Fruit fly (Drosophila melanogaster) whole organism, embryonic: Measurements from ENCODE around the gene Snapin.
A peak's percentile ranks its signal among the peaks of the same experiment; 100 is the strongest.

ENCODE experiments used
- Atf3 ChIP-seq: fragments of 200-800 bp; sonication (Bioruptor generic); optimal IDR thresholded peaks from 3 replicates; lab custom pipeline; 2016; ENCODE audit warnings: missing biosample characterization, missing genetic modification characterization
- B-H1 ChIP-seq: fragments of 200-800 bp; sonication (Bioruptor generic); IDR thresholded peaks from 3 replicates; pipeline ENCODE4 v1.3.6; 2022; ENCODE audit warnings: missing biosample characterization, missing genetic modification characterization
- CG10431 ChIP-seq: fragments of 200-800 bp; sonication (Bioruptor generic); optimal IDR thresholded peaks from 3 replicates; lab custom pipeline; 2018; ENCODE audit warnings: missing biosample characterization, mild to moderate bottlenecking, missing genetic modification characterization
- CG10462 ChIP-seq: fragments of 200-800 bp; sonication (Bioruptor generic); optimal IDR thresholded peaks from 2 replicates; lab custom pipeline; 2016; ENCODE audit warnings: missing biosample characterization, missing genetic modification characterization
- CG11093 ChIP-seq: fragments of 200-800 bp; sonication (Bioruptor generic); IDR thresholded peaks from 3 replicates; pipeline ENCODE4 v1.3.6; 2022; ENCODE audit warnings: missing biosample characterization, missing genetic modification characterization
- CG11247 ChIP-seq: fragments of 200-800 bp; sonication (Bioruptor generic); IDR thresholded peaks from 2 replicates; pipeline ENCODE4 v1.3.6; 2022; ENCODE audit warnings: missing biosample characterization, missing genetic modification characterization
- CG11696 ChIP-seq: fragments of 200-800 bp; sonication (Bioruptor generic); IDR thresholded peaks from 2 replicates; pipeline ENCODE4 v1.3.6; 2022; ENCODE audit warnings: missing biosample characterization, missing genetic modification characterization
- CG13287 ChIP-seq: fragments of 200-800 bp; sonication (Bioruptor generic); IDR thresholded peaks from 2 replicates; pipeline ENCODE4 v1.3.6; 2022; ENCODE audit warnings: missing biosample characterization, missing genetic modification characterization; ENCODE audit not compliant: partially characterized antibody
- CG13296 ChIP-seq: fragments of 200-800 bp; sonication (Bioruptor generic); optimal IDR thresholded peaks from 3 replicates; lab custom pipeline; 2018; ENCODE audit warnings: missing biosample characterization, mild to moderate bottlenecking, missing genetic modification characterization
- CG16779 ChIP-seq: fragments of 200-800 bp; sonication (Bioruptor generic); IDR thresholded peaks from 2 replicates; pipeline ENCODE4 v1.3.6; 2022; ENCODE audit warnings: missing biosample characterization, missing genetic modification characterization
- CG17829 ChIP-seq: fragments of 200-800 bp; optimal IDR thresholded peaks from 2 replicates; lab custom pipeline; 2019; ENCODE audit warnings: missing biosample characterization, mild to moderate bottlenecking, missing genetic modification characterization, moderate library complexity
- CG17912 ChIP-seq: fragments of 200-800 bp; sonication (Bioruptor generic); optimal IDR thresholded peaks from 2 replicates; lab custom pipeline; 2018; ENCODE audit warnings: missing biosample characterization, mild to moderate bottlenecking, missing genetic modification characterization
- CG3281 ChIP-seq: fragments of 200-800 bp; sonication (Bioruptor generic); optimal IDR thresholded peaks from 3 replicates; lab custom pipeline; 2017; ENCODE audit warnings: missing biosample characterization, mild to moderate bottlenecking, missing genetic modification characterization
- CG43689 ChIP-seq: fragments of 200-800 bp; sonication (Bioruptor generic); IDR thresholded peaks from 2 replicates; pipeline ENCODE4 v1.3.6; 2022; ENCODE audit warnings: missing biosample characterization, missing genetic modification characterization
- CG6654 ChIP-seq: fragments of 200-800 bp; sonication (Bioruptor generic); optimal IDR thresholded peaks from 2 replicates; lab custom pipeline; 2017; ENCODE audit warnings: missing biosample characterization, mild to moderate bottlenecking, missing genetic modification characterization
- CG7745 ChIP-seq: fragments of 200-800 bp; sonication (Bioruptor generic); optimal IDR thresholded peaks from 2 replicates; lab custom pipeline; 2018; ENCODE audit warnings: missing biosample characterization, mild to moderate bottlenecking, missing genetic modification characterization, moderate library complexity
- CG7928 ChIP-seq: fragments of 200-800 bp; sonication (Bioruptor generic); optimal IDR thresholded peaks from 2 replicates; lab custom pipeline; 2017; ENCODE audit warnings: missing biosample characterization, mild to moderate bottlenecking, missing genetic modification characterization
- D19B ChIP-seq: fragments of 200-800 bp; sonication (Bioruptor generic); optimal IDR thresholded peaks from 2 replicates; lab custom pipeline; 2017; ENCODE audit warnings: missing biosample characterization, mild to moderate bottlenecking, missing genetic modification characterization
- Dad ChIP-seq: fragments of 200-800 bp; sonication (Bioruptor generic); optimal IDR thresholded peaks from 3 replicates; lab custom pipeline; 2016; ENCODE audit warnings: missing biosample characterization, missing genetic modification characterization
- Drgx ChIP-seq: fragments of 200-800 bp; sonication (Bioruptor generic); IDR thresholded peaks from 2 replicates; pipeline ENCODE4 v1.3.6; 2022; ENCODE audit warnings: missing biosample characterization, missing genetic modification characterization
- ERR ChIP-seq: fragments of 200-800 bp; sonication (Bioruptor generic); optimal IDR thresholded peaks from 2 replicates; lab custom pipeline; 2016; ENCODE audit warnings: missing biosample characterization, missing genetic modification characterization
- HLH3B ChIP-seq: fragments of 200-800 bp; sonication (Bioruptor generic); IDR thresholded peaks from 2 replicates; pipeline ENCODE4 v1.3.6; 2022; ENCODE audit warnings: missing biosample characterization, missing genetic modification characterization
- HLH4C ChIP-seq: fragments of 200-800 bp; sonication (Bioruptor generic); IDR thresholded peaks from 3 replicates; pipeline ENCODE4 v1.3.6; 2022; ENCODE audit warnings: missing biosample characterization, missing genetic modification characterization; ENCODE audit not compliant: partially characterized antibody
- Hr78 ChIP-seq, 2 experiments: fragments of 200-800 bp in 1 of 2; fragments of >200 bp in 1 of 2; sonication (Bioruptor generic) in 1 of 2; optimal IDR thresholded peaks; 2 replicates each; lab custom pipeline; 2017 to 2019; ENCODE audit warnings: missing biosample characterization in 2 of 2, missing genetic modification characterization in 2 of 2, mild to moderate bottlenecking in 1 of 2, moderate library complexity in 1 of 2
- Lhr ChIP-seq: fragments of 200-800 bp; sonication (Bioruptor generic); optimal IDR thresholded peaks from 3 replicates; lab custom pipeline; 2017; ENCODE audit warnings: mild to moderate bottlenecking, missing biosample characterization, missing genetic modification reagents, missing genetic modification characterization
- Mad ChIP-seq: fragments of 200-800 bp; sonication (Bioruptor generic); optimal IDR thresholded peaks from 2 replicates; lab custom pipeline; 2016; ENCODE audit warnings: missing biosample characterization, missing genetic modification characterization
- Ptx1 ChIP-seq: fragments of 200-800 bp; sonication (Bioruptor generic); IDR thresholded peaks from 2 replicates; pipeline ENCODE4 v1.3.6; 2022; ENCODE audit warnings: missing biosample characterization, missing genetic modification characterization
- Rx ChIP-seq: fragments of 200-800 bp; sonication (Bioruptor generic); IDR thresholded peaks from 2 replicates; pipeline ENCODE4 v1.3.6; 2022; ENCODE audit warnings: missing biosample characterization, missing genetic modification characterization
- br ChIP-seq: fragments of >200 bp; optimal IDR thresholded peaks from 2 replicates; lab custom pipeline; 2017
- caup ChIP-seq: fragments of 200-800 bp; sonication (Bioruptor generic); optimal IDR thresholded peaks from 3 replicates; lab custom pipeline; 2017; ENCODE audit warnings: missing biosample characterization, mild to moderate bottlenecking, missing genetic modification characterization, moderate library complexity; ENCODE audit not compliant: severe bottlenecking
- chinmo ChIP-seq: fragments of 200-800 bp; sonication (Bioruptor generic); IDR thresholded peaks from 4 replicates; pipeline ENCODE4 v1.3.6; 2022; ENCODE audit warnings: missing biosample characterization, missing genetic modification characterization; ENCODE audit not compliant: partially characterized antibody
- ci ChIP-seq: fragments of 200-800 bp; sonication (Bioruptor generic); IDR thresholded peaks from 3 replicates; pipeline ENCODE4 v1.3.6; 2022; ENCODE audit warnings: missing biosample characterization, missing genetic modification characterization
- corto ChIP-seq: fragments of 200-800 bp; sonication (Bioruptor generic); optimal IDR thresholded peaks from 2 replicates; lab custom pipeline; 2016; ENCODE audit warnings: missing biosample characterization, mild to moderate bottlenecking, missing genetic modification characterization, moderate library complexity
- crp ChIP-seq, 2 experiments: fragments of 200-800 bp; sonication (Bioruptor generic); optimal IDR thresholded peaks; 2 replicates in 1 of 2; 3 replicates in 1 of 2; lab custom pipeline; 2017; ENCODE audit warnings: missing biosample characterization in 2 of 2, missing genetic modification characterization in 2 of 2, mild to moderate bottlenecking in 1 of 2, moderate library complexity in 1 of 2
- da ChIP-seq: fragments of 200-800 bp; sonication (Bioruptor generic); optimal IDR thresholded peaks from 2 replicates; lab custom pipeline; 2016; ENCODE audit warnings: missing biosample characterization, missing genetic modification characterization
- dm ChIP-seq: fragments of 200-800 bp; sonication (Bioruptor generic); optimal IDR thresholded peaks from 3 replicates; lab custom pipeline; 2016; ENCODE audit warnings: missing biosample characterization, missing genetic modification characterization
- gsb ChIP-seq: fragments of 200-800 bp; sonication (Bioruptor generic); IDR thresholded peaks from 2 replicates; pipeline ENCODE4 v1.3.6; 2022; ENCODE audit warnings: missing biosample characterization, missing genetic modification characterization
- inv ChIP-seq: fragments of 200-800 bp; sonication (Bioruptor generic); IDR thresholded peaks from 2 replicates; pipeline ENCODE4 v1.3.6; 2022; ENCODE audit warnings: missing biosample characterization, missing genetic modification characterization; ENCODE audit not compliant: partially characterized antibody
- klu ChIP-seq: fragments of 200-800 bp; sonication (Bioruptor generic); IDR thresholded peaks from 2 replicates; pipeline ENCODE4 v1.3.6; 2022; ENCODE audit warnings: missing biosample characterization, missing genetic modification characterization
- maf-S ChIP-seq: fragments of 200-800 bp; sonication (Bioruptor generic); optimal IDR thresholded peaks from 2 replicates; lab custom pipeline; 2016; ENCODE audit warnings: missing biosample characterization, missing genetic modification characterization
- phol ChIP-seq: fragments of 200-800 bp; sonication (Bioruptor generic); optimal IDR thresholded peaks from 3 replicates; lab custom pipeline; 2018; ENCODE audit warnings: missing biosample characterization, mild to moderate bottlenecking, missing genetic modification characterization, moderate library complexity
- pzg ChIP-seq: fragments of 200-800 bp; sonication (Bioruptor generic); optimal IDR thresholded peaks from 3 replicates; lab custom pipeline; 2018; ENCODE audit warnings: missing biosample characterization, mild to moderate bottlenecking, missing genetic modification characterization, moderate library complexity
- rib ChIP-seq: fragments of 200-800 bp; sonication (Bioruptor generic); IDR thresholded peaks from 2 replicates; pipeline ENCODE4 v1.3.6; 2022; ENCODE audit warnings: missing biosample characterization, missing genetic modification characterization
- sd ChIP-seq: fragments of 200-800 bp; sonication (Bioruptor generic); optimal IDR thresholded peaks from 3 replicates; lab custom pipeline; 2018; ENCODE audit warnings: missing biosample characterization, mild to moderate bottlenecking, missing genetic modification characterization, moderate library complexity
- tio ChIP-seq: fragments of 200-800 bp; sonication (Bioruptor generic); optimal IDR thresholded peaks from 2 replicates; lab custom pipeline; 2017; ENCODE audit warnings: missing biosample characterization, missing genetic modification characterization, inconsistent platforms
- trem ChIP-seq: fragments of 200-800 bp; optimal IDR thresholded peaks from 3 replicates; lab custom pipeline; 2019; ENCODE audit warnings: missing biosample characterization, mild to moderate bottlenecking, missing genetic modification characterization, moderate library complexity

Gene Snapin

DNA sequence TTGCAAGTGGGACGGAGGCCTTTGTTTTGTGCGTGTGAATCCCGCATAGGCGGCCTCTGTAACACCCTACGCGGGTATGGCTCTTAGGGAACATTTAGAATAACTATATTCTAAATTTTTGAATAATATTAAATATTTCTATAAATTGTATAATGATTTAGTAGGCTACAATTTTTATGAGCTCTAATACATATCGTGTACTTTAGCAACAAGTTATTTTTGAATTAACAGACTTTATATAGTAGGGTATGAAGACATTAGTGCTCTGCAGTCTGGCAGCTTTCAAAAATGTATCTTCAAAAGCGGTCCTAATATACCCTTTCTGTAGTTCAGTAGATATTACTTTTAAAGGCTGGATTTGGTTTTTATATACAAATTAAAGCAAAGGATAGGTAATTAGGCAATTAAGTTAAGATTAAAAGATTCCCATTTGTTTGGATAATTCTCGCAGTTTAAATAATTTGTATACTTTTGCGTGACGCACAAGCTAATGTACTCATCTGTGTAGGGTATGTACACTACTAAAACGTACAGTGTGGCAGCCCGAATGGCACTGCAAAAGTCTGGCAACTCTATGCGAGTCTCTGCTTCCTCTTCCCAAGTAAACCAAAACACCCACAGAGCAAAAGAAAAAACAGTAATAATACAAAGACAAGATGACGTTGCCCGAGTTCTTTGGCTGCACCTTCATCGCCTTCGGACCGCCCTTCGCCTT is 6.3 kb upstream of the Snapin start, which contains the start of the genes Snx21 and aph-1 (continued):
- TF ChIP-seq CG13287 (GFP tag; lab: Robert Waterston, UW) (peak; percentile 28; the same call in 1 of the 2 replicates), pzg (GFP tag; lab: Kevin White, UChicago) (peak; percentile 56), CG11247 (peak; percentile 77), CG13296 (peak; percentile 91), tio (peak; percentile 92), CG17912 (GFP tag; lab: Kevin White, UChicago) (peak; percentile 77), br (lab: Kevin White, UChicago) (no peak), sd (peak; percentile 77), CG10462 (GFP tag; lab: Kevin White, UChicago) (peak; percentile 78), Mad (GFP tag; lab: Kevin White, UChicago) (peak; percentile 79), CG6654 (GFP tag; lab: Kevin White, UChicago) (peak; percentile 69), phol (tag; lab: Kevin White, UChicago) (peak; percentile 93), CG11093 (GFP tag; lab: Robert Waterston, UW) (peak; percentile 82), maf-S (GFP tag; lab: Kevin White, UChicago) (peak; percentile 89), CG7928 (peak; percentile 65), Lhr (peak; percentile 50), CG16779 (GFP tag; lab: Robert Waterston, UW) (peak; percentile 14; the same call in 1 of the 2 replicates), ERR (peak; percentile 70), CG7745 (no peak), Rx (GFP tag; lab: Robert Waterston, UW) (peak; percentile 84), chinmo (no peak), crp (GFP tag; optimal IDR thresholded peaks at IDR 0.05; lab: Kevin White, UChicago) (peak in 1 of 2 experiments; percentile 54), dm (peak; percentile 76), ci (GFP tag; lab: Robert Waterston, UW) (peak; percentile 82), CG10431 (GFP tag; lab: Kevin White, UChicago) (peak; percentile 77), CG43689 (GFP tag; lab: Robert Waterston, UW) (peak; percentile 52), inv (GFP tag; lab: Robert Waterston, UW) (0 out of 2 replicates have a peak, but pooled peaks have one; percentile 6), da (GFP tag; lab: Kevin White, UChicago) (peak; percentile 52), HLH3B (peak; percentile 81), Drgx (GFP tag; lab: Robert Waterston, UW) (peak; percentile 79), gsb (no peak; the same call in 1 of the 2 replicates), Ptx1 (peak; percentile 94), D19B (GFP tag; lab: Kevin White, UChicago) (peak; percentile 83), klu (GFP tag; lab: Robert Waterston, UW) (peak; percentile 86), rib (GFP tag; lab: Robert Waterston, UW) (peak; percentile 69), Atf3 (GFP tag; lab: Kevin White, UChicago) (peak; percentile 86), CG17829 (tag; lab: Kevin White, UChicago) (peak; percentile 93), Dad (GFP tag; lab: Kevin White, UChicago) (peak; percentile 86), CG11696 (GFP tag; lab: Robert Waterston, UW) (no peak; the same call in 1 of the 2 replicates), B-H1 (GFP tag; lab: Robert Waterston, UW) (peak; percentile 76), corto (GFP tag; lab: Kevin White, UChicago) (peak; percentile 90), caup (peak; percentile 92), HLH4C (GFP tag; lab: Robert Waterston, UW) (no peak; the same call in 2 of the 3 replicates), Hr78 (GFP tag; optimal IDR thresholded peaks at IDR 0.05; lab: Kevin White, UChicago) (peak in 1 of 2 experiments; percentile 58), trem (tag; lab: Kevin White, UChicago) (peak; percentile 87), CG3281 (GFP tag; lab: Kevin White, UChicago) (peak; percentile 93)
